Worm (Caenorhabditis elegans) whole organism, late embryonic: Measurements from ENCODE around the gene pqn-83.

Source experiments
- K02D7.2 ChIP-seq: sonication (generic microtip); optimal IDR thresholded peaks from 2 replicates; lab custom pipeline; 2017; ENCODE audit warnings: mild to moderate bottlenecking, missing genetic modification characterization, missing compliant biosample characterization
- ama-1 ChIP-seq: fragments of 150-350 bp; optimal IDR thresholded peaks from 2 replicates; lab custom pipeline; 2014
- ceh-6 ChIP-seq: fragments of 200-800 bp; sonication (Bioruptor generic); optimal IDR thresholded peaks from 2 replicates; lab custom pipeline; 2018; ENCODE audit warnings: mild to moderate bottlenecking, missing genetic modification characterization, missing compliant biosample characterization
- che-1 ChIP-seq: sonication (generic microtip); optimal IDR thresholded peaks from 2 replicates; lab custom pipeline; 2016; ENCODE audit warnings: mild to moderate bottlenecking, missing genetic modification characterization, missing compliant biosample characterization
- dmd-4 ChIP-seq: sonication (generic microtip); optimal IDR thresholded peaks from 2 replicates; lab custom pipeline; 2016; ENCODE audit warnings: borderline replicate concordance, missing genetic modification characterization, missing compliant biosample characterization
- dve-1 ChIP-seq: sonication (generic microtip); optimal IDR thresholded peaks from 2 replicates; lab custom pipeline; 2017; ENCODE audit warnings: antibody characterized with exemption, mild to moderate bottlenecking, missing genetic modification characterization, missing compliant biosample characterization
- eyg-1 ChIP-seq: sonication (generic microtip); optimal IDR thresholded peaks from 2 replicates; lab custom pipeline; 2016; ENCODE audit warnings: missing genotype, missing genetic modification characterization, missing compliant biosample characterization
- nhr-11 ChIP-seq: fragments of 150-350 bp; optimal IDR thresholded peaks from 2 replicates; lab custom pipeline; 2014; ENCODE audit warnings: missing biosample characterization, missing genetic modification characterization
- rnt-1 ChIP-seq: sonication (generic microtip); optimal IDR thresholded peaks from 2 replicates; lab custom pipeline; 2016; ENCODE audit warnings: missing genetic modification characterization, missing compliant biosample characterization
- sox-4 ChIP-seq: sonication (generic microtip); optimal IDR thresholded peaks from 2 replicates; lab custom pipeline; 2017; ENCODE audit warnings: mild to moderate bottlenecking, missing genetic modification characterization, inconsistent platforms, missing compliant biosample characterization

- TF ChIP-seq dmd-4 (tag; lab: Kevin White, UChicago) (peak; percentile 81), eyg-1 (tag; lab: Kevin White, UChicago) (peak; percentile 76), sox-4 (tag; lab: Kevin White, UChicago) (peak; percentile 75), rnt-1 (peak; percentile 97), ama-1 (lab: Kevin White, UChicago) (peak; percentile 87), nhr-11 (tag; lab: Kevin White, UChicago) (no peak), che-1 (tag; lab: Kevin White, UChicago) (peak; percentile 56), dve-1 (tag; lab: Kevin White, UChicago) (peak; percentile 87), ceh-6 (GFP tag; lab: Kevin White, UChicago) (peak; percentile 76), K02D7.2 (tag; lab: Kevin White, UChicago) (peak; percentile 97)
These were observed 28.7 kb downstream of the pqn-83 start, which contains the start of gene Y39E4B.6 for ce11 chrIII:13070548-13071050.
